Worm (Caenorhabditis elegans) whole organism, L2 larva: ENCODE results near the gene atat-2.
A peak's percentile ranks its signal among the peaks of the same experiment; 100 is the strongest.

Source experiments
- C34F6.9 ChIP-seq: fragments of 150-350 bp; optimal IDR thresholded peaks from 2 replicates; lab custom pipeline; 2014; ENCODE audit warnings: missing biosample characterization, missing genetic modification characterization
- F13H6.1 ChIP-seq: sonication (generic microtip); optimal IDR thresholded peaks from 2 replicates; lab custom pipeline; 2016; ENCODE audit warnings: missing genetic modification characterization, missing compliant biosample characterization
- Y55F3AM.14 ChIP-seq: fragments of 200-800 bp; sonication (Bioruptor generic); optimal IDR thresholded peaks from 2 replicates; lab custom pipeline; 2018; ENCODE audit warnings: mild to moderate bottlenecking, missing genetic modification characterization, missing compliant biosample characterization
- alr-1 ChIP-seq: fragments of 150-350 bp; optimal IDR thresholded peaks from 2 replicates; lab custom pipeline; 2014; ENCODE audit warnings: missing biosample characterization, missing genetic modification characterization
- blmp-1 ChIP-seq: sonication (generic microtip); optimal IDR thresholded peaks from 2 replicates; lab custom pipeline; 2017; ENCODE audit warnings: missing genetic modification characterization, mild to moderate bottlenecking, missing compliant biosample characterization, antibody characterized with exemption, moderate library complexity; ENCODE audit not compliant: insufficient read depth
- ceh-16 ChIP-seq: fragments of 150-350 bp; optimal IDR thresholded peaks from 2 replicates; lab custom pipeline; 2014; ENCODE audit warnings: missing biosample characterization, missing genetic modification characterization
- crh-2 ChIP-seq: sonication (generic microtip); optimal IDR thresholded peaks from 2 replicates; lab custom pipeline; 2017; ENCODE audit warnings: missing biosample characterization, missing genetic modification characterization
- egl-27 ChIP-seq: sonication (generic microtip); optimal IDR thresholded peaks from 3 replicates; lab custom pipeline; 2017; ENCODE audit warnings: missing biosample characterization, missing genetic modification reagents, missing genetic modification characterization
- elt-3 ChIP-seq: sonication (generic microtip); optimal IDR thresholded peaks from 2 replicates; lab custom pipeline; 2017; ENCODE audit warnings: missing biosample characterization, missing genetic modification characterization
- fos-1 ChIP-seq: fragments of 150-350 bp; optimal IDR thresholded peaks from 2 replicates; lab custom pipeline; 2014; ENCODE audit warnings: missing biosample characterization, missing genetic modification characterization
- gmeb-1 ChIP-seq: fragments of 150-350 bp; optimal IDR thresholded peaks from 2 replicates; lab custom pipeline; 2014; ENCODE audit warnings: missing biosample characterization, missing genetic modification characterization
- lin-13 ChIP-seq: fragments of 150-350 bp; optimal IDR thresholded peaks from 2 replicates; lab custom pipeline; 2014; ENCODE audit warnings: missing biosample characterization, missing genetic modification reagents, missing genetic modification characterization
- lin-39 ChIP-seq: fragments of 150-350 bp; optimal IDR thresholded peaks from 2 replicates; lab custom pipeline; 2014; ENCODE audit warnings: missing biosample characterization, missing genetic modification reagents, missing genetic modification characterization
- lsy-2 ChIP-seq, 2 experiments: fragments of 150-350 bp in 1 of 2; sonication (generic microtip) in 1 of 2; optimal IDR thresholded peaks; 2 replicates each; lab custom pipeline; 2014 to 2017; ENCODE audit warnings: missing biosample characterization in 2 of 2, missing genetic modification characterization in 2 of 2
- mab-5 ChIP-seq: fragments of 150-350 bp; optimal IDR thresholded peaks from 2 replicates; lab custom pipeline; 2014; ENCODE audit warnings: missing biosample characterization, missing genetic modification characterization
- mbf-1 ChIP-seq: sonication (generic microtip); optimal IDR thresholded peaks from 2 replicates; lab custom pipeline; 2017; ENCODE audit warnings: missing biosample characterization, missing genetic modification characterization
- mdl-1 ChIP-seq, 2 experiments: fragments of 150-350 bp in 1 of 2; sonication (generic microtip) in 1 of 2; optimal IDR thresholded peaks; 2 replicates each; lab custom pipeline; 2017; ENCODE audit warnings: missing biosample characterization in 2 of 2, missing genetic modification characterization in 2 of 2
- nhr-10 ChIP-seq: sonication (generic microtip); optimal IDR thresholded peaks from 2 replicates; lab custom pipeline; 2017; ENCODE audit warnings: missing biosample characterization, missing genetic modification characterization
- nhr-12 ChIP-seq: fragments of 150-350 bp; optimal IDR thresholded peaks from 2 replicates; lab custom pipeline; 2014; ENCODE audit warnings: missing biosample characterization, missing genetic modification characterization
- nhr-21 ChIP-seq: fragments of 150-350 bp; optimal IDR thresholded peaks from 2 replicates; lab custom pipeline; 2014; ENCODE audit warnings: missing biosample characterization, missing genetic modification characterization
- nhr-25 ChIP-seq: fragments of 150-350 bp; sonication (generic microtip); optimal IDR thresholded peaks from 3 replicates; lab custom pipeline; 2014; ENCODE audit warnings: missing biosample characterization, missing genetic modification characterization
- peb-1 ChIP-seq: fragments of 150-350 bp; optimal IDR thresholded peaks from 2 replicates; lab custom pipeline; 2014; ENCODE audit warnings: missing biosample characterization, missing genetic modification characterization
- sem-4 ChIP-seq: fragments of 150-350 bp; optimal IDR thresholded peaks from 2 replicates; lab custom pipeline; 2014; ENCODE audit warnings: missing biosample characterization, missing genetic modification reagents, missing genetic modification characterization
- sma-3 ChIP-seq: sonication (generic microtip); optimal IDR thresholded peaks from 2 replicates; lab custom pipeline; 2016; ENCODE audit warnings: missing genetic modification reagents, missing genetic modification characterization, missing compliant biosample characterization
- sma-9 ChIP-seq, 2 experiments: fragments of 150-350 bp in 1 of 2; sonication (generic microtip) in 1 of 2; optimal IDR thresholded peaks; 2 replicates each; lab custom pipeline; 2014 to 2016; ENCODE audit warnings: missing genetic modification characterization in 2 of 2, mild to moderate bottlenecking in 1 of 2, missing biosample characterization in 1 of 2, missing compliant biosample characterization in 1 of 2, missing genetic modification reagents in 1 of 2, moderate library complexity in 1 of 2
- unc-55 ChIP-seq: fragments of 150-350 bp; sonication (generic microtip); optimal IDR thresholded peaks from 3 replicates; lab custom pipeline; 2014; ENCODE audit warnings: missing biosample characterization, missing genetic modification reagents, missing genetic modification characterization
- zag-1 ChIP-seq: fragments of 150-350 bp; optimal IDR thresholded peaks from 2 replicates; lab custom pipeline; 2014; ENCODE audit warnings: missing biosample characterization, missing genetic modification characterization
- ztf-4 ChIP-seq: fragments of 150-350 bp; optimal IDR thresholded peaks from 2 replicates; lab custom pipeline; 2014; ENCODE audit warnings: missing biosample characterization, missing genetic modification characterization

atat-2 gene

DNA sequence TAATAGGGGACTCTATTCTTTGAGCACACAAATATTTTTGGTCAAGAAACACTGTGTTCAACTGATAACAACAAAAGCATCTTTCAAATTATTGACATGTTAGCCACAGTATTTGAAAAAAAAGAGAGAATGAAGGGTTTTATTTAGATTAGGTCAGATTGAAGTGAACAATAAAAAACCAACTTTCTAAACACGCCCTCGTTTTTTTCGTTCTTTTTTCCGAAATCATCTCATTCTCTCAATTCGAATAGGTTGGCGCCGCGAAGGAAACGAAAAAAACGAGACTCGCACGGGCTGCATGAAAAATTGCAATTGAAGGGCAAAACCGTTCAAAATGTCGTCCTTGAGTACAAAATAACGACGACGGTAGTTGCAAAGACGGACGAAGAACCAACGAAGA, 34.6 kb upstream of the atat-2 start:
- TF ChIP-seq sma-9 (GFP tag; optimal IDR thresholded peaks at IDR 0.05; lab: Kevin White, UChicago) (no peak), sma-9 (tag; optimal IDR thresholded peaks at IDR 0.05; lab: Kevin White, UChicago) (no peak), mdl-1 (tag; optimal IDR thresholded peaks at IDR 0.05; lab: Kevin White, UChicago) (no peak), blmp-1 (tag; lab: Kevin White, UChicago) (peak; percentile 24), C34F6.9 (tag; lab: Kevin White, UChicago) (no peak), peb-1 (tag; lab: Kevin White, UChicago) (no peak), nhr-10 (tag; lab: Kevin White, UChicago) (no peak), ztf-4 (tag; lab: Kevin White, UChicago) (no peak), sma-3 (GFP tag; lab: Kevin White, UChicago) (no peak), nhr-12 (tag; lab: Kevin White, UChicago) (no peak), Y55F3AM.14 (GFP tag; lab: Kevin White, UChicago) (no peak), fos-1 (tag; lab: Kevin White, UChicago) (no peak), alr-1 (tag; lab: Kevin White, UChicago) (no peak), crh-2 (tag; lab: Kevin White, UChicago) (no peak), F13H6.1 (tag; lab: Kevin White, UChicago) (no peak), ceh-16 (tag; lab: Kevin White, UChicago) (no peak), lin-13 (GFP tag; lab: Kevin White, UChicago) (no peak), nhr-25 (tag; lab: Kevin White, UChicago) (peak; percentile 17)

DNA sequence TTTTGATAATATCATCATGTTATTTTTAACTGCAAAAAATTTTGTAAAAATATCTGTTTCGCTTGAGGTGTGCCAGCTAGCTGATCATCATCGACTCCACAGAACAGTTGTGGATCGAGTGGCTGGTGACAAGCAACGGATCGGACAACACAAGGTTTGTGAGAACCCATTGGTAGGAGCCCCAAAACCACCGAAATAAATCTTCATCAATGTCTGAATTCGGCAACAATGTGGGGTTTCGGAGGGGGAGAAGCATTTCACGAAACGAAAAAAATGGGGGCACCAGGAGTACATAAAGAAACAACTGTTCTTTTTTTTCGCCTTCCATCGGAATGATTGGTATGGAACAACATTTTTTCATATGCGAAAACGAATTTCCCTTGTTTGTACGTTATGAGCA, 33.6 kb upstream of the atat-2 start:
- TF ChIP-seq elt-3 (tag; lab: Kevin White, UChicago): no peak
- no peak for TF ChIP-seq nhr-25 (tag; lab: Kevin White, UChicago)
- peak; percentile 75 for TF ChIP-seq F13H6.1 (tag; lab: Kevin White, UChicago)
- no peak for TF ChIP-seq gmeb-1 (tag; lab: Kevin White, UChicago)
- peak in 1 of 2 experiments; percentile 7 for TF ChIP-seq lsy-2 (tag; optimal IDR thresholded peaks at IDR 0.05; lab: Kevin White, UChicago)
- peak; percentile 87 for TF ChIP-seq mab-5
- TF ChIP-seq sma-9 (GFP tag; optimal IDR thresholded peaks at IDR 0.05; lab: Kevin White, UChicago): peak; percentile 0
- TF ChIP-seq sma-9 (tag; optimal IDR thresholded peaks at IDR 0.05; lab: Kevin White, UChicago): no peak
- TF ChIP-seq egl-27: no peak
- TF ChIP-seq sem-4 (tag; lab: Kevin White, UChicago): peak; percentile 46
- TF ChIP-seq, all 48 proteins: peak for 5

DNA sequence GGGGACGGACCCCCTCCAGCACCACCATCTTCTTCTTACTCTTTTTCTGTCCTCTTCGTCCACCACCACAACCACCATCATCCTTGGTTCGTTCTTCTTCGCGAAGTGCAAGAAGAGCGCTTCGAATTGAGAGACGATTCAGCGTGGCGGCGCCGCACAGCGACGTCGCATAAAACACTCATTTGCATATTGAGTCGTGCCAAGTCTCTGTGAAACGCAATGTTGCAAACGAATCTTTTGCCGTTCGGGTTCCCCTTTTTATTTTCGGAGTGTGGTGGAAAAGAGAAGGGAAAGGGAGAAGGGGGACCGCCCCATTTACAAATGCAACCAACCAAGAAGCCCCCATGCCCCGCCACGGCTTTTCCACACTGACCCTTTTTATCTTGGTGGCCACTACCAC, 32.6 kb upstream of the atat-2 start:
- TF ChIP-seq C34F6.9 (tag; lab: Kevin White, UChicago) (peak; percentile 23), mab-5 (peak; percentile 64), nhr-10 (tag; lab: Kevin White, UChicago) (no peak), sem-4 (tag; lab: Kevin White, UChicago) (peak; percentile 43), ztf-4 (tag; lab: Kevin White, UChicago) (no peak), egl-27 (no peak), crh-2 (tag; lab: Kevin White, UChicago) (peak; percentile 17), zag-1 (tag; lab: Kevin White, UChicago) (peak; percentile 56), unc-55 (GFP tag; lab: Kevin White, UChicago) (peak; percentile 69), lsy-2 (tag; optimal IDR thresholded peaks at IDR 0.05; lab: Kevin White, UChicago) (peak in 1 of 2 experiments; percentile 3), Y55F3AM.14 (GFP tag; lab: Kevin White, UChicago) (peak; percentile 32), F13H6.1 (tag; lab: Kevin White, UChicago) (peak; percentile 73), lin-39 (tag; lab: Kevin White, UChicago) (peak; percentile 49)

DNA sequence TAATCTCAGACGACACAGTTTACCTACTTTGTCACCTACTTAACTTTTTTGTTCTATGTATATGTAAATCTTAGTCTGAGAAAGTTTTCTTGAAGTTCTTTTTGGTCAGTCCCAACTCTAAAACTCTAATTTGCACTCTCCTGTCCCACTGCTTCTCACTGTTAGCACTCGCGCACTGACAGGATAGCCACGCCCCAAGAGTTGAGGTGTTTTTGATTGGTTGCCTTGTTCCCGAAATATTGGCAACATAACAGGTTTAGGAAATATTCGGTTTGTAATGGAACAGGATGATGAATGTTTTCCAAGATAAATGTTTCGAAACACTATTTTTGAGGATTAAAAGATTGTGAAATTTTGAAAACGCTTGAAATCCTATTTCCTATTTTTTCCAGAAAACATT, 31.8 kb upstream of the atat-2 start:
- TF ChIP-seq unc-55 (GFP tag; lab: Kevin White, UChicago) (peak; percentile 70), mbf-1 (tag; lab: Kevin White, UChicago) (no peak)

DNA sequence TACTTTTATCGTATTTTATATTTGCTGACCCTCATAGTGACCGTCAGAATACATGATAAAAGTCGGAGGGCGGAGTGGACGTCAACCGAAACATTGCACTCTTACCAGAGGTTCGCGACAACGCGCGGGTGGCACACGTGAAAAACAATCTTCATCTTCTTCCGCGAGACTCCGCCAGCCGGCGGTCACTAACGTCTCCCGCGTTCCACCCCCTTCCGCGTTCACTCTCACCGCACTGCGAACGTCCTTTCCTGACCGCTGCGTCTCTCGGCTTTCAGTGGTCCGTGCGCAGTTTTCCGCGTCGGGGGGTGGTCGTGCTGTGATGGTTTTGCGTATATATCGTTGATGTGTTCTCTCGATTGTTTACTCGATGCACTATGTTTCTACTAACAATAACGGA, 30.7 kb upstream of the atat-2 start:
- TF ChIP-seq nhr-21: peak; percentile 51
- TF ChIP-seq peb-1 (tag; lab: Kevin White, UChicago): no peak
- TF ChIP-seq F13H6.1 (tag; lab: Kevin White, UChicago): peak; percentile 6
